Worm (Caenorhabditis elegans): ENCODE data around the gene vit-2.

The vit-2 gene

DNA sequence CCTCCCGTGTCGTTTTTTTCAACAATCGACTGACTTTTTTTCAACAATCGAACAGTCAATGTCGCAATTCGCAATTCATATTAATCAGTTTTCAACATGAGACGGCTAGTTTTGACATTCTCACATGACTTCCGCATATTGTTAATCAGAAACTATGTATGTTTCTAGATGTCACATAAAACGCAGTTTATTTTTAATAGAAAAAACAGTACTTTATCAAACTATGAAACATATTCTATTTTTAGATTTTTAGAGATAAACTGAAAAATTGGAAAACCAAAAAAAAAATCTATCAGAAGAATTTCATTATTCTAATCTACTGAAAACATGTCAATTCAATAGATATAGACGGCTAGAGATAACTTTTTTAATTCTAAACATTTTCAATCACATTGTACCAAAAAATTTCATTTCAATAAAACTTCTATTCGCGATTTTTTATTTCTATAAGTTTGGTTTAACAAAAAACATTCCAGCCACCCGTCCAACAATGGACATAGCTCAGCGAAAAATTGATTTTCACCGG, 13.4 kb upstream of the vit-2 start, which contains the start of gene pnk-4:
TSS of gene pnk-4 (plus strand) at position 476 of the 526 bp plus-strand sequence.
- TF ChIP-seq unc-62 (GFP tag; optimal IDR thresholded peaks at IDR 0.05) = no peak

DNA sequence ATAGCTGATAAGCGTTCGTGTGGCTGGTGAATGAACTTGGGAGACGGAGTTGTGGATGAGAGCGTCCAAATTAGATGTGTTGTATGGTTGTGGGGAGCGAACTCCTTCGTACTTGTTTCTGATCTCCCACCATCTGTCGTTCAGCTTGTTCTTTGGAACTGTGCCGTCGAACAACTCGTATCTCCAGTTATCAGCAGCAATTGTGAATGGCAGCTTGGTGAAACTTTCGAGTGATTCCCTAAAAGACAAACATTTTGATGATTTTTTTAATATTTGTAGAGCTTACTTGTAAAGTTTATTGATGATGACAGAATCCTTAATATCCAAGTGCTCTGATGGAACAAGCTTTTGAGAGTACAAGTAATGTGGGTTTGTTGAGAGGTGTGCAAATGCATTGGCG, 6.8 kb upstream of the vit-2 start:
- no peak for TF ChIP-seq unc-62 (GFP tag; optimal IDR thresholded peaks at IDR 0.05)

DNA sequence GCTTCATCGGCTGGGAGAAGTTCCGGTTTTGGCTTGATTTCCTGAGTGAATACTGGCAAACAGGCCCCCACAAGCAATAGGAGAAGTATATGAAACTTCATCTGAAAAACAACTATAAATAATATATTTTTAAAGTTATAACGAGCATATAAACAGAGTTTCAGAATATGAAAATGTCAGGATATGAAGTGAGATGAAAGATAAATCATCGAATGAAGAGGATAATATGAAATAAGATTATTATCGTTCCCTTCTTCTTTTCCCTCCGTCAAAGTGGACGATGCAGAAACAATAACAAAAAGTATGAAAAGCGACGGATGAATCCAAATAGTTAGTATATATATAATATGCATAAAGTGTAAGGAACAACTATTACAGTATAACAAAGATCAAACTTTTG, 3.9 kb upstream of the vit-2 start, which contains the start of gene acn-1:
TSS of gene acn-1 (minus strand) at position 101 of the 400 bp plus-strand sequence.
- no peak for TF ChIP-seq unc-62 (GFP tag; optimal IDR thresholded peaks at IDR 0.05)

DNA sequence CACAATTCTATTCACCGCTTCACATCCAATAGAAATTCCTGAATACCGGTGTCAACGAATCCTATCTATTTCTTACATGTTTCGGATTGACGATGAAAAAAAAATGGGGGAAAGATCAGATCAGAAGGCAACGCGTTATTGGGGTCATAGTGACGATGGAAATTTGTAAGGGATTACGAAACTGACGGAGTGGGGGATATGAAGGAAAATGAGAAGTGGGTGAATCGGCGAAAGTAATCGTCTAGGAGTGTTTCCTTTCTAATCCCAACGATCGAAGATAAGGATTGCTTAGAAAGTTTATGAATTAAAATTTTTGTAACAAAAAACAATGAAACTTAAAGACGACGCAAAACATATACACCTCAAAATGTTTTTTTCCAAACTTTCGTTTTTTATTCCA, 1.9 kb upstream of the vit-2 start:
- no peak for TF ChIP-seq unc-62 (GFP tag; optimal IDR thresholded peaks at IDR 0.05)

DNA sequence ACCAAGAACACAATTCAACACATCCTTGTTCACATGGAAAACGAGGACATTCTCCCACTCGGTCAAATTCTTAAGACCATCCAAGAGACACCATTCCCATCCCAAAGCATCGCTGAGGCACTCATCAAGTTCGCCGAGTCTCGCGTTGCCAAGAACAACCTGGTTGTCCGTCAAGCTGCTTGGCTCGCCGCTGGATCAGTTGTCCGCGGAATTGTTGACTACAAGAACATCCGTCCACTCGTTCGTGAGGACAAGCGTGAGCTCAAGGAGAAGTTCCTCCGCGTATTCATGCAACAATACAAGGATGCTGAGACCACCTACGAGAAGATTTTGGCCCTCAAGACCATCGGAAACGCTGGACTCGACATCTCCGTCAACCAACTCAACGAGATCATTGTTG, 1.5 kb downstream of the vit-2 start:
- TF ChIP-seq unc-62 (GFP tag; optimal IDR thresholded peaks at IDR 0.05) = no peak

DNA sequence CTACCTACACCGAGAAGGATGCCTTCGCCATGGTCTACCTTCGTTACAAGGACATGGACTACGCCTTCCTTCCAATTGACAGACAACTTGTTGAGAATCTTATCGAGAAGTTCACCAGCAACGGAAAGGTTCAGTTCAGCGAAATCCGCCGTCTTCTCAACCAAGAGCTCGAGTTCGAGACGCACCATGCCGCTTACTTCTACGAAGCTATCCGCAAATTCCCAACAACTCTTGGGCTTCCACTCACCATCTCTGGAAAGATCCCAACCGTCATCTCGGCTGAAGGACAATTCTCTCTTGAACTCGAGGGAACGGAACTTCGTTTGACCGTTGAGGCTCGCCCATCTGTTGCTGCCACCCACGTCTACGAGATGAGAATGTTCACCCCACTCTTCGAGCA, 2.6 kb downstream of the vit-2 start:
- TF ChIP-seq unc-62 (GFP tag; optimal IDR thresholded peaks at IDR 0.05) = no peak

DNA sequence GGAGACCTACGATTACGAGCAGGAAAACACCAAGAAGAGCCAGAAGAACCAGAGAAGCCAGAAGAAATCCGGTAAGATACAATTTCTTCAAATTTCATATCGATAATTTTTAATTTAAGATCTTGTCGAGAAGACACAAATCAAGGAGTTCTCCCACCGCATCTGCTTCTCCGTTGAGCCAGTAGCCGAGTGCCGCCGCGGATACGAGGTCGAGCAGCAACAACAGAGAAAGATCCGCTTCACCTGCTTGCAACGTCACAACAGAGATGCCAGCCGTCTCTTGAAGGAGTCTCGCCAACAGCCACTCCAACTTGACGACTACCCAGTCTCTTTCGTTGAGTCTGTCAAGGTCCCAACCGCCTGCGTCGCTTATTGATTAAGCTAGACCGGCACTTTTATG, 4.9 kb downstream of the vit-2 start:
- no peak for TF ChIP-seq unc-62 (GFP tag; optimal IDR thresholded peaks at IDR 0.05)

DNA sequence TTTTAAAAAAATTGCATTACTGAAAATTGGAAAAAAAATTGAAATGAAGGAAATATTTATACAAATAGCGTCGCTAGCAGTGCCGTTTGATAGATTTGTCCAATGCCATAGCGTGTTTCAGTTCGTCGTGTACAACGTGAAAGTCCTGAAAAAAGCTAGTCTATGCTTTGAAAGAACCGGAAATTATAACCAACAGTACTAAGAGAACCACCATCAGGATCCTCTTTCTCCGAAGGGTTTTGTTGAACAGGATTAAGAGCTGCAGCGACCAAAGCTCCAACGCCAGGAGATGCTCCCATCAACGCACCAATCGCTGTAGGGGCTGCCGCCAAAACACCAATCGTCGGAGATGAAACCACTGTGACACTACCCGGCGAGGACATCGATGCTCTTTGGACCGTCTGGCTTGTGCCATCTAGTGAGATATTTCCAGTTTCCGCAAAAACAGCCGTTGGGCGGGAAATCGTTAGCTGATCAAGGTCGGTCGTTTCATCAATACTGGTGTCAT, 5.4 kb downstream of the vit-2 start:
- TF ChIP-seq unc-62 (GFP tag; optimal IDR thresholded peaks at IDR 0.05) = no peak

DNA sequence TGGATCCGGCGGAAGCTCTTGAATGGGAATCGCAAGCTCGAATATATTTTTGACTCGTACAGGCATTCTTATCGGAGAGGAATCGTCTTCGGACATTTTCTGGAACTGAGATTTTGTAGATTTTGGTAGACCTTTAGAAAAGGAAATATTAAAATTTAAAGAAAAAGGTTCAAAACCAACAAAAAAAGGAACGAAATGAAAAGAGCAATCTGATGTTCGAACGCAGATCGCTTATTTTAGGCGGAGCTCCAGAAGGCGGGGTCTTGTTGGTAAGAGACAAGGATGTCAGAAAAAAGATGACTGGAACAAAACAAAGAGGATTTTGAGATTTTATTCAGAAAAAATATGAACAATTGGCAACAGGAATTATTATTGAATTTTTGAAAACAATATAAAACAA, 6.1 kb downstream of the vit-2 start, which contains the start of gene C42D8.9:
TSS of gene C42D8.9 (minus strand) at position 101 of the 400 bp plus-strand sequence.
- no peak for TF ChIP-seq unc-62 (GFP tag; optimal IDR thresholded peaks at IDR 0.05)

DNA sequence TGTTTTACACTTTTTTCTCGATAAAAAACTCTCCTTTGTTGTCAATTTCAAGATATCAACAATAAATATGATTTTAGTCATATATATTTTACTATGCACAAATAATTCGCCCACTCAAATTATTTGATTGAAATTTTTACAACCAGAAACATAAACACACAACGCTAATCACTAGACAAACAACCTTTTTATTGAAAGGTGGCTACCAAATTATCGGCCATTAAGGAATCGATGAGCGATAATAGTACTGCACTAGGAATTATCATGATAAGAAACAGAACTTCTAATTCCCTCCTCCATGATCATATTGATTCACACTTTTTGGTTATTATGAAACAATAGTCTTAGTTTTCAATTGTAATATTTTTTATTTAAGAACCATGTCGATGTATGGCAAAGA, 8.3 kb downstream of the vit-2 start, which contains the start of gene C42D8.1:
TSS of gene C42D8.1 (plus strand) at position 377 of the 400 bp plus-strand sequence.
- TF ChIP-seq unc-62 (GFP tag; optimal IDR thresholded peaks at IDR 0.05) = no peak

DNA sequence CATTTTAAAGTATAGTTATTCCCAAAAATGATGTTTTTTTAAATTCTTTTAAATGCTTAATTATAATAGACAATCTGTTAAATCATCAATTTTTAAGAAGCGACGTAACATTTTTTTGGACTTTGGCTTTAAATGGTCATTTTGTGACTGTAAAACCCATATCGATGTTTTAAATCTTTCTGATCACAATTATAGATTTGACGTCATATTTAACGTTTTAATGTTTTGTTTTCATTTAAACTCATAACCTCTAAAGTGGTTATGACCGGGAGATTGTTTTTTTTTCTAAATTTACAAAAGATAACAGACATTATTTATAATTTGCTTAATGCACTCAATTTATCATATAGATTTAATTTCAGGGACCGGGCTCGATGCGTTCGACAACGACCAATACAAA, 11.1 kb downstream of the vit-2 start:
- no peak for TF ChIP-seq unc-62 (GFP tag; optimal IDR thresholded peaks at IDR 0.05)

DNA sequence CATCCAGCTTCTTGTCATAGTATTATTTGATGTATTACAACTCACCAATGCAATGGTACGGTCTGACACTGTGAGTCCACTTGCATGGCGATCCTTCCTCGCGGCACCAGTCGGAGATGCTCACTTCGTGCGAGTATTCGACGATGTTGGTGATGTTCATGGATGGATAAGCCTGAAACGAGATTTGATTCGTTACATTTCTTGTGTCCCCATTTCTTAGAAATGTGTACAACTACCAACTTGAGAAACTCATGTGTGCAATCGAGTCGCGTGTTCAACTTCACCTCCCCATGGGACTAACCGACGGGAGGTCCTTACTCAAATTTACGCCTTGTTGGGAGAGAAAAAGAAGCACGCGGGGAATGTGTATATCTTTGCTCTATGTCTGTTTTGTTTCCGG, 14.7 kb downstream of the vit-2 start:
- no peak for TF ChIP-seq unc-62 (GFP tag; optimal IDR thresholded peaks at IDR 0.05)

DNA sequence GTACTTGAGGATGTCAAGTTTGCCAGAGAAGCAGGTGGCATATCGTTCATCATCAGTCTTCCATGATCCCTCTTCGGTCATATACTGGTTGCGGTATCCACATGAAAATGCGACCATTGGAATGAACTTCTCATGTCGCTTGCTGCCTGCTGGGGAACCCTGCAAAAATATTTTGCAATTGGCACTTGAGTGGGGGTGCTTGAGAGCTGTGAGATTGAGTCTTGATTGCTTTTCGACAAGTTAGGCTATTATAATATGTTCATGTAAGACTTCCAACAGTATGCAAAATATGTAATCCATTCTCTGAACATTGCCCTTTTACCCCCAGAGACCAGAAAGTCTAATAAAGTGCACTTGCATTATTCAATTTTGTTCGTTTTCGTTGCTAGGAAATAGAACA, 15.3 kb downstream of the vit-2 start:
- TF ChIP-seq unc-62 (GFP tag; optimal IDR thresholded peaks at IDR 0.05) = no peak

DNA sequence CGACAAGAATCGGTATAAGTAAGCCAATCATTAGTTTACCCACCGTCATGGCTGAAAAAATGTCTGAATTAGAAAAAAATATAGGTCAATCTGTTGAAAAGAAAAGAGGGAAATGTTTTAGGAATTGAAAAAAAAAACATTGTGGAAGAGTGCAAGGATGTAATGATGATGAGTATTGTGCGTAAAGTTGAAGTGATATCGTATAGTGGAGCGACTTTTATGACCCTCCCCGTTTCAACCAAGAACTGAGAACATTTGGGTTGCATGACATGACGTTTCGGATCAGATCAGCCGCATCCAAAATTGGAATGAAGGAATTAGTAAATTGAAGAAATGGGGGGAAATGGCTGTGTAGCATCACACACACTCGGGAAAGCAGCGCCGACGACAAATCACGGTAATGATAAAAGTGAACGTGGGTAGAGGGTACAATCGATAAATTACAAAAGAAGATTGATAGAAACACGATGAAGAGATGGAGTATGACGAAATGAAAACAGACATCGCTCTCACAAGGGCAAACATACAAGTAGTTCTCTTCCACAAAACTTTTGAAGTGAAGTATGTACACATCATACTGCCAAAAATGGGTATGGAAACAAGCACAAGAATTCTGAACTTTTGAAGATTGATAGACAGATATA, 16.1 kb downstream of the vit-2 start, which contains the start of gene apl-1:
TSS of gene apl-1 (minus strand) at position 51 of the 644 bp plus-strand sequence.
- no peak for TF ChIP-seq unc-62 (GFP tag; optimal IDR thresholded peaks at IDR 0.05)

DNA sequence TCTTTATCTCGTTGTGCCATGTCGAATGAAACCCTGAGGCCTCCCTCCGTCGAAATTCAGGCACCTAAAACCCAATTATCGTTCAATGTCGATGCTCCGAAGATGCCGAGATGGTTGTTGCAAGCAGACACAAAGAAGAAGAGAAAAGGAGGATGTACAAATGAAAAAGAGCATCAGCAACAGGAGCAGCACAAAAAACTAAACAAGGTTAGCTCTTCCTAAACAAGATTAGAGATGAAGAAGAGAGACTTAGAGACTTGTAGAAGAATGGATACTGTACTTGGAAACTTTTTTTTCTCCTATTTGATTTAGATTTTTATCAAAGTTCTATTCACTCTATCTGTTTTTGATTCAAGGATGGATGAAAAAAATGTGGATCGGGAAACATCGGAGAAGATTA, 16.7 kb downstream of the vit-2 start:
- TF ChIP-seq unc-62 (GFP tag; optimal IDR thresholded peaks at IDR 0.05) = no peak

DNA sequence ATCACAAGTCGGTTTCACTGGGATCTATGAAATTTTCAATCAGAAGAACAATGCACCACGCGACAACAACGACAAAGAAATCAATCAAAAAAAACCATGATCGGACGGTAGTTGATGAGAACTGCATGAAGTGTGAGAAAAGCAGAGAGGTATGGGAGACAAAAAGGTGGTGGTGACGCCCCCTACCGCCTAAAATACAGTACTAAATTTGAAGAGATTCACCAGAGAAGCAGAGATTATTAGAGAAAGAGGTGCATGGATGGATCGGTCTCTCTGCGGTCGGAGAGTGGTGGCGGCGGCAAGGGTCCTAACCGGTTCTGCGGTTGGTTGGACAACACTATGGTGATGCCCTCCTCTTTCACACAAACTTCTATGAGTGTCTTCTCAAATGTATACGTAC, 18.4 kb downstream of the vit-2 start:
- TF ChIP-seq unc-62 (GFP tag; optimal IDR thresholded peaks at IDR 0.05) = no peak

DNA sequence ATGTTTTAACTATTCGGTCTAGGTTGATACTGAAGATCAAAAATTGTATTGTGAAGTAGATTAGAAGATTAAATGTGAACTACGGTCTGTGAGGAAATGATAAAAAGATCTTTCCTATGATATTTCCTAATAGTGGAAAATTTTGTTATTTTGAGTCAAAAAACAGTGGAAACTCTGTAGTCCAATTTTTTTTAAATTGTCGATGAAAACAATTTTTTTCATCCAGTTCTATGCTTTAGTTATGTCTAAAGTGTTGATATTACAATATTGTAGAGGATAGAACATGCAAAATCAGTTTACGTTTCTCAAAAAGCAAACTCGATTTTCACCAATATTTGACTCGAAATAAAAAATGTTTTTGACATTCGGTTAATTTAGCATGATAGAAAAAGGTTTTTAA, 18.8 kb downstream of the vit-2 start:
- no peak for TF ChIP-seq unc-62 (GFP tag; optimal IDR thresholded peaks at IDR 0.05)

Measured in whole organism, dauer.